Worm (Caenorhabditis elegans) whole organism, L1 larva: Measurements from ENCODE around the gene clc-7.

Experiments
- C16A3.4 ChIP-seq: fragments of 150-350 bp; optimal IDR thresholded peaks from 2 replicates; lab custom pipeline; 2014; ENCODE audit warnings: missing biosample characterization, missing genetic modification characterization
- blmp-1 ChIP-seq: fragments of 150-350 bp; optimal IDR thresholded peaks from 2 replicates; lab custom pipeline; 2014; ENCODE audit warnings: missing biosample characterization, missing genetic modification characterization
- ceh-8 ChIP-seq: fragments of 200-800 bp; sonication (Bioruptor generic); optimal IDR thresholded peaks from 2 replicates; lab custom pipeline; 2018; ENCODE audit warnings: mild to moderate bottlenecking, missing genetic modification characterization, moderate library complexity, missing compliant biosample characterization
- efl-3 ChIP-seq: fragments of 200-800 bp; sonication (Bioruptor generic); optimal IDR thresholded peaks from 2 replicates; lab custom pipeline; 2018; ENCODE audit warnings: mild to moderate bottlenecking, missing genetic modification characterization, missing compliant biosample characterization
- egl-27 ChIP-seq, 2 experiments: fragments of 150-350 bp in 1 of 2; sonication (generic microtip); optimal IDR thresholded peaks; 3 replicates each; lab custom pipeline; 2017 to 2018; ENCODE audit warnings: missing biosample characterization in 2 of 2, missing genetic modification characterization in 2 of 2, missing genetic modification reagents in 2 of 2
- ets-5 ChIP-seq: fragments of 200-800 bp; sonication (Bioruptor generic); IDR thresholded peaks from 2 replicates; pipeline ENCODE4 v1.3.6; 2022; ENCODE audit warnings: missing genetic modification characterization, missing compliant biosample characterization
- fkh-4 ChIP-seq: sonication (generic microtip); optimal IDR thresholded peaks from 2 replicates; lab custom pipeline; 2016; ENCODE audit warnings: missing compliant biosample characterization, missing genetic modification characterization, borderline replicate concordance
- fkh-8 ChIP-seq: sonication (generic microtip); optimal IDR thresholded peaks from 2 replicates; lab custom pipeline; 2016; ENCODE audit warnings: mild to moderate bottlenecking, missing genetic modification characterization, missing compliant biosample characterization
- fos-1 ChIP-seq: fragments of 150-350 bp; optimal IDR thresholded peaks from 2 replicates; lab custom pipeline; 2014; ENCODE audit warnings: missing biosample characterization, missing genetic modification characterization
- hlh-17 ChIP-seq: fragments of 200-800 bp; sonication (Bioruptor generic); optimal IDR thresholded peaks from 2 replicates; lab custom pipeline; 2018; ENCODE audit warnings: missing genetic modification characterization, mild to moderate bottlenecking, missing compliant biosample characterization, moderate library complexity, borderline replicate concordance
- irx-1 ChIP-seq: sonication (generic microtip); optimal IDR thresholded peaks from 2 replicates; lab custom pipeline; 2016; ENCODE audit warnings: missing genetic modification characterization, missing compliant biosample characterization
- lin-14 ChIP-seq: fragments of 200-800 bp; sonication (Bioruptor generic); optimal IDR thresholded peaks from 2 replicates; lab custom pipeline; 2018; ENCODE audit warnings: mild to moderate bottlenecking, missing genetic modification characterization, moderate library complexity, missing compliant biosample characterization
- lin-35 ChIP-seq, 2 experiments: fragments of 150-350 bp; optimal IDR thresholded peaks; 2 replicates each; lab custom pipeline; 2014; ENCODE audit warnings: missing biosample characterization in 2 of 2, missing genetic modification characterization in 2 of 2, missing genetic modification reagents in 2 of 2
- lin-39 ChIP-seq: fragments of 150-350 bp; optimal IDR thresholded peaks from 2 replicates; lab custom pipeline; 2014; ENCODE audit warnings: missing biosample characterization, missing genetic modification reagents, missing genetic modification characterization
- lir-3 ChIP-seq: sonication (generic microtip); optimal IDR thresholded peaks from 2 replicates; lab custom pipeline; 2016; ENCODE audit warnings: mild to moderate bottlenecking, missing genetic modification characterization, moderate library complexity, missing compliant biosample characterization; ENCODE audit not compliant: poor library complexity
- lsy-2 ChIP-seq, 2 experiments: fragments of 150-350 bp; optimal IDR thresholded peaks; 2 replicates each; lab custom pipeline; 2014; ENCODE audit warnings: missing biosample characterization in 2 of 2, missing genetic modification characterization in 2 of 2
- mdl-1 ChIP-seq, 2 experiments: fragments of 150-350 bp; optimal IDR thresholded peaks; 2 replicates each; lab custom pipeline; 2014 to 2017; ENCODE audit warnings: missing biosample characterization in 2 of 2, missing genetic modification characterization in 2 of 2, inconsistent platforms in 1 of 2
- nhr-19 ChIP-seq: fragments of 200-800 bp; sonication (Bioruptor generic); conservative IDR thresholded peaks from 2 replicates; pipeline ENCODE4 v1.3.6; 2022; ENCODE audit warnings: missing genetic modification characterization, missing compliant biosample characterization
- nhr-20 ChIP-seq: sonication (generic microtip); optimal IDR thresholded peaks from 2 replicates; lab custom pipeline; 2016; ENCODE audit warnings: mild to moderate bottlenecking, missing genetic modification characterization, missing compliant biosample characterization
- nhr-47 ChIP-seq: sonication (generic microtip); optimal IDR thresholded peaks from 2 replicates; lab custom pipeline; 2016; ENCODE audit warnings: mild to moderate bottlenecking, missing genetic modification characterization, moderate library complexity, missing compliant biosample characterization
- nhr-71 ChIP-seq: sonication (generic microtip); optimal IDR thresholded peaks from 2 replicates; lab custom pipeline; 2016; ENCODE audit warnings: mild to moderate bottlenecking, missing genetic modification characterization, moderate library complexity, missing compliant biosample characterization
- nhr-90 ChIP-seq: sonication (generic microtip); optimal IDR thresholded peaks from 2 replicates; lab custom pipeline; 2016; ENCODE audit warnings: mild to moderate bottlenecking, missing genetic modification characterization, missing compliant biosample characterization; ENCODE audit not compliant: poor library complexity
- pax-3 ChIP-seq: fragments of 200-800 bp; sonication (Bioruptor generic); optimal IDR thresholded peaks from 2 replicates; lab custom pipeline; 2018; ENCODE audit warnings: mild to moderate bottlenecking, missing genetic modification characterization, moderate library complexity, missing compliant biosample characterization
- rnt-1 ChIP-seq: sonication (generic microtip); optimal IDR thresholded peaks from 2 replicates; lab custom pipeline; 2016; ENCODE audit warnings: mild to moderate bottlenecking, missing genetic modification characterization, moderate library complexity, missing compliant biosample characterization
- snpc-4 ChIP-seq: fragments of 150-350 bp; optimal IDR thresholded peaks from 2 replicates; lab custom pipeline; 2014; ENCODE audit warnings: missing biosample characterization, missing genetic modification characterization
- snu-23 ChIP-seq: sonication (generic microtip); optimal IDR thresholded peaks from 2 replicates; lab custom pipeline; 2016; ENCODE audit warnings: missing genetic modification characterization, missing compliant biosample characterization
- swsn-7 ChIP-seq: sonication (generic microtip); optimal IDR thresholded peaks from 2 replicates; lab custom pipeline; 2016; ENCODE audit warnings: missing genetic modification characterization, missing compliant biosample characterization
- tbx-2 ChIP-seq: sonication (generic microtip); optimal IDR thresholded peaks from 2 replicates; lab custom pipeline; 2016; ENCODE audit warnings: missing genetic modification characterization, missing compliant biosample characterization
- unc-130 ChIP-seq: fragments of 150-350 bp; optimal IDR thresholded peaks from 2 replicates; lab custom pipeline; 2017; ENCODE audit warnings: missing biosample characterization, missing genetic modification characterization, inconsistent platforms
- unc-98 ChIP-seq: fragments of 200-800 bp; sonication (Bioruptor generic); IDR thresholded peaks from 2 replicates; pipeline ENCODE4 v1.3.6; 2022; ENCODE audit warnings: missing genetic modification characterization, missing compliant biosample characterization
- xbp-1 ChIP-seq: sonication (generic microtip); optimal IDR thresholded peaks from 2 replicates; lab custom pipeline; 2016; ENCODE audit warnings: missing genetic modification characterization, missing compliant biosample characterization

clc-7 gene

ce11 chrX:5086212-5086611 lies 18.3 kb downstream of the clc-7 start:
- TF ChIP-seq lin-35 (GFP tag; optimal IDR thresholded peaks at IDR 0.05; lab: Kevin White, UChicago) (peak in 1 of 2 experiments; percentile 4), lsy-2 (tag; optimal IDR thresholded peaks at IDR 0.05; lab: Kevin White, UChicago) (peak in 1 of 2 experiments; percentile 21), lin-14 (GFP tag; lab: Kevin White, UChicago) (peak; percentile 49), tbx-2 (no peak), rnt-1 (peak; percentile 6), fos-1 (tag; lab: Kevin White, UChicago) (no peak), swsn-7 (tag; lab: Kevin White, UChicago) (peak; percentile 12)
- TF ChIP-seq, all 84 proteins: peak for 5

ce11 chrX:5087366-5087891 lies 19.5 kb downstream of the clc-7 start, which contains the start of gene pnk-4:
Gene pnk-4, plus strand, starts transcription at chrX:5087841.
- TF ChIP-seq irx-1 (tag; lab: Kevin White, UChicago) (no peak), lin-35 (GFP tag; optimal IDR thresholded peaks at IDR 0.05; lab: Kevin White, UChicago) (peak in 1 of 2 experiments; percentile 15), mdl-1 (tag; optimal IDR thresholded peaks at IDR 0.05; lab: Kevin White, UChicago) (no peak), hlh-17 (GFP tag; lab: Kevin White, UChicago) (no peak)

- TF ChIP-seq xbp-1 (tag; lab: Kevin White, UChicago) (no peak), unc-98 (GFP tag; lab: Robert Waterston, UW) (no peak), lin-39 (no peak), irx-1 (tag; lab: Kevin White, UChicago) (no peak), rnt-1 (no peak), fkh-4 (tag; lab: Kevin White, UChicago) (no peak), pax-3 (tag; lab: Kevin White, UChicago) (no peak), nhr-71 (tag; lab: Kevin White, UChicago) (no peak), efl-3 (no peak)
Measured at ce11 chrX:5093997-5094396, 26.1 kb downstream of the clc-7 start.

DNA sequence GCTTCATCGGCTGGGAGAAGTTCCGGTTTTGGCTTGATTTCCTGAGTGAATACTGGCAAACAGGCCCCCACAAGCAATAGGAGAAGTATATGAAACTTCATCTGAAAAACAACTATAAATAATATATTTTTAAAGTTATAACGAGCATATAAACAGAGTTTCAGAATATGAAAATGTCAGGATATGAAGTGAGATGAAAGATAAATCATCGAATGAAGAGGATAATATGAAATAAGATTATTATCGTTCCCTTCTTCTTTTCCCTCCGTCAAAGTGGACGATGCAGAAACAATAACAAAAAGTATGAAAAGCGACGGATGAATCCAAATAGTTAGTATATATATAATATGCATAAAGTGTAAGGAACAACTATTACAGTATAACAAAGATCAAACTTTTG lies 29.1 kb downstream of the clc-7 start, which contains the start of gene acn-1:
Gene acn-1 (minus strand): TSS at position 101 of the 400 bp plus-strand sequence.
- TF ChIP-seq snpc-4 (tag; lab: Kevin White, UChicago) = no peak
- no peak for TF ChIP-seq snu-23 (GFP tag; lab: Kevin White, UChicago)
- no peak for TF ChIP-seq nhr-19 (GFP tag; lab: Robert Waterston, UW)
- no peak for TF ChIP-seq C16A3.4 (tag; lab: Kevin White, UChicago)
- TF ChIP-seq ceh-8 = no peak
- TF ChIP-seq egl-27 (tag; optimal IDR thresholded peaks at IDR 0.05; lab: Kevin White, UChicago) = no peak
- no peak for TF ChIP-seq lsy-2 (tag; optimal IDR thresholded peaks at IDR 0.05; lab: Kevin White, UChicago)
- no peak for TF ChIP-seq lir-3 (tag; lab: Kevin White, UChicago)
- no peak for TF ChIP-seq unc-130 (tag; lab: Kevin White, UChicago)
- no peak for TF ChIP-seq nhr-90 (tag; lab: Kevin White, UChicago)
- no peak for TF ChIP-seq fkh-8
- TF ChIP-seq ets-5 (GFP tag; lab: Robert Waterston, UW) = no peak
- no peak for TF ChIP-seq nhr-20 (tag; lab: Kevin White, UChicago)

DNA sequence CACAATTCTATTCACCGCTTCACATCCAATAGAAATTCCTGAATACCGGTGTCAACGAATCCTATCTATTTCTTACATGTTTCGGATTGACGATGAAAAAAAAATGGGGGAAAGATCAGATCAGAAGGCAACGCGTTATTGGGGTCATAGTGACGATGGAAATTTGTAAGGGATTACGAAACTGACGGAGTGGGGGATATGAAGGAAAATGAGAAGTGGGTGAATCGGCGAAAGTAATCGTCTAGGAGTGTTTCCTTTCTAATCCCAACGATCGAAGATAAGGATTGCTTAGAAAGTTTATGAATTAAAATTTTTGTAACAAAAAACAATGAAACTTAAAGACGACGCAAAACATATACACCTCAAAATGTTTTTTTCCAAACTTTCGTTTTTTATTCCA lies 31.0 kb downstream of the clc-7 start:
- peak; percentile 98 for TF ChIP-seq blmp-1 (tag; lab: Kevin White, UChicago)
- no peak for TF ChIP-seq nhr-47 (tag; lab: Kevin White, UChicago)
